Fruit fly (Drosophila melanogaster) whole organism, embryonic: ENCODE data around the gene CG12818.

Experiments used
- Abd-B ChIP-seq: fragments of 200-800 bp; sonication (Bioruptor generic); optimal IDR thresholded peaks from 2 replicates; lab custom pipeline; 2018; ENCODE audit warnings: missing biosample characterization, mild to moderate bottlenecking, missing genetic modification characterization, moderate library complexity
- Atf6 ChIP-seq: fragments of 200-800 bp; sonication (Bioruptor generic); IDR thresholded peaks from 2 replicates; pipeline ENCODE4 v1.3.6; 2022; ENCODE audit warnings: missing biosample characterization, missing genetic modification characterization
- B-H1 ChIP-seq: fragments of 200-800 bp; sonication (Bioruptor generic); IDR thresholded peaks from 3 replicates; pipeline ENCODE4 v1.3.6; 2022; ENCODE audit warnings: missing biosample characterization, missing genetic modification characterization
- CG10274 ChIP-seq: fragments of 200-800 bp; sonication (Bioruptor generic); optimal IDR thresholded peaks from 3 replicates; lab custom pipeline; 2017; ENCODE audit warnings: missing biosample characterization, mild to moderate bottlenecking, missing genetic modification characterization
- CG12236 ChIP-seq: fragments of 200-800 bp; sonication (Bioruptor generic); optimal IDR thresholded peaks from 2 replicates; lab custom pipeline; 2016; ENCODE audit warnings: missing biosample characterization, missing genetic modification characterization
- CG14050 ChIP-seq: fragments of 200-800 bp; sonication (Bioruptor generic); IDR thresholded peaks from 3 replicates; pipeline ENCODE4 v1.3.6; 2022; ENCODE audit warnings: missing biosample characterization, missing genetic modification characterization
- CG17359 ChIP-seq: fragments of 200-800 bp; sonication (Bioruptor generic); optimal IDR thresholded peaks from 3 replicates; lab custom pipeline; 2018; ENCODE audit warnings: missing biosample characterization, mild to moderate bottlenecking, missing genetic modification characterization, moderate library complexity
- CG17912 ChIP-seq: fragments of 200-800 bp; sonication (Bioruptor generic); optimal IDR thresholded peaks from 2 replicates; lab custom pipeline; 2018; ENCODE audit warnings: missing biosample characterization, mild to moderate bottlenecking, missing genetic modification characterization
- CG1792 ChIP-seq: fragments of 200-800 bp; sonication (Bioruptor generic); optimal IDR thresholded peaks from 2 replicates; lab custom pipeline; 2016; ENCODE audit warnings: missing biosample characterization, missing genetic modification characterization
- CG18476 ChIP-seq: fragments of 200-800 bp; sonication (Bioruptor generic); optimal IDR thresholded peaks from 2 replicates; lab custom pipeline; 2016; ENCODE audit warnings: missing biosample characterization, mild to moderate bottlenecking, missing genetic modification characterization
- CG30403 ChIP-seq: fragments of 200-800 bp; sonication (Bioruptor generic); optimal IDR thresholded peaks from 3 replicates; lab custom pipeline; 2016; ENCODE audit warnings: missing biosample characterization, missing genetic modification characterization
- CG30431 ChIP-seq: fragments of 200-800 bp; sonication (Bioruptor generic); optimal IDR thresholded peaks from 2 replicates; lab custom pipeline; 2017; ENCODE audit warnings: missing biosample characterization, missing genetic modification characterization
- CG3407 ChIP-seq: fragments of 200-800 bp; sonication (Bioruptor generic); optimal IDR thresholded peaks from 2 replicates; lab custom pipeline; 2018; ENCODE audit warnings: missing biosample characterization, mild to moderate bottlenecking, missing genetic modification characterization
- CG34376 ChIP-seq: fragments of 200-800 bp; sonication (Bioruptor generic); optimal IDR thresholded peaks from 2 replicates; lab custom pipeline; 2018; ENCODE audit warnings: missing biosample characterization, mild to moderate bottlenecking, missing genetic modification characterization
- CG3995 ChIP-seq: fragments of 200-800 bp; sonication (Bioruptor generic); optimal IDR thresholded peaks from 3 replicates; lab custom pipeline; 2016; ENCODE audit warnings: missing biosample characterization, missing genetic modification characterization
- CG6254 ChIP-seq: fragments of 200-800 bp; sonication (Bioruptor generic); optimal IDR thresholded peaks from 3 replicates; lab custom pipeline; 2017; ENCODE audit warnings: mild to moderate bottlenecking, missing biosample characterization, missing genetic modification reagents, missing genetic modification characterization
- CG7372 ChIP-seq: fragments of 200-800 bp; sonication (Bioruptor generic); IDR thresholded peaks from 2 replicates; pipeline ENCODE4 v1.3.6; 2022; ENCODE audit warnings: missing biosample characterization, missing genetic modification characterization
- CG7839 ChIP-seq: fragments of 200-800 bp; sonication (Bioruptor generic); optimal IDR thresholded peaks from 3 replicates; lab custom pipeline; 2018; ENCODE audit warnings: missing biosample characterization, mild to moderate bottlenecking, missing genetic modification characterization, moderate library complexity
- CG8089 ChIP-seq: fragments of 200-800 bp; sonication (Bioruptor generic); optimal IDR thresholded peaks from 3 replicates; lab custom pipeline; 2016; ENCODE audit warnings: missing biosample characterization, missing genetic modification characterization
- CG8944 ChIP-seq: fragments of 200-800 bp; sonication (Bioruptor generic); optimal IDR thresholded peaks from 3 replicates; lab custom pipeline; 2016; ENCODE audit warnings: missing biosample characterization, missing genetic modification characterization
- CG9817 ChIP-seq: fragments of 200-800 bp; sonication (Bioruptor generic); optimal IDR thresholded peaks from 2 replicates; lab custom pipeline; 2018; ENCODE audit warnings: missing biosample characterization, mild to moderate bottlenecking, missing genetic modification characterization, moderate library complexity
- Dip2 ChIP-seq: fragments of 200-800 bp; sonication (Bioruptor generic); IDR thresholded peaks from 2 replicates; pipeline ENCODE4 v1.3.6; 2022; ENCODE audit warnings: missing biosample characterization, missing genetic modification characterization
- Dip3 ChIP-seq: fragments of 200-800 bp; sonication (Bioruptor generic); optimal IDR thresholded peaks from 3 replicates; lab custom pipeline; 2016; ENCODE audit warnings: missing biosample characterization, missing genetic modification characterization
- Gsc ChIP-seq: fragments of 200-800 bp; sonication (Bioruptor generic); IDR thresholded peaks from 2 replicates; pipeline ENCODE4 v1.3.6; 2022; ENCODE audit warnings: missing biosample characterization, missing genetic modification characterization
- HmgD ChIP-seq: fragments of 200-800 bp; sonication (Bioruptor generic); optimal IDR thresholded peaks from 3 replicates; lab custom pipeline; 2016; ENCODE audit warnings: missing biosample characterization, missing genetic modification characterization
- Hmx ChIP-seq: fragments of 200-800 bp; sonication (Bioruptor generic); optimal IDR thresholded peaks from 2 replicates; lab custom pipeline; 2016; ENCODE audit warnings: missing biosample characterization, missing genetic modification characterization
- Mrtf ChIP-seq: fragments of 200-800 bp; sonication (Bioruptor generic); IDR thresholded peaks from 3 replicates; pipeline ENCODE4 v1.3.6; 2022; ENCODE audit warnings: missing biosample characterization, missing genetic modification characterization
- Ravus ChIP-seq: fragments of 200-800 bp; sonication (Bioruptor generic); IDR thresholded peaks from 2 replicates; pipeline ENCODE4 v1.3.6; 2022; ENCODE audit warnings: missing biosample characterization, missing genetic modification characterization
- Ssrp ChIP-seq: fragments of 200-800 bp; sonication (Bioruptor generic); optimal IDR thresholded peaks from 2 replicates; lab custom pipeline; 2018; ENCODE audit warnings: missing biosample characterization, mild to moderate bottlenecking, missing genetic modification characterization, moderate library complexity
- Xbp1 ChIP-seq: fragments of 200-800 bp; sonication (Bioruptor generic); optimal IDR thresholded peaks from 3 replicates; lab custom pipeline; 2016; ENCODE audit warnings: missing biosample characterization, mild to moderate bottlenecking, missing genetic modification characterization
- al ChIP-seq: fragments of 200-800 bp; sonication (Bioruptor generic); IDR thresholded peaks from 2 replicates; pipeline ENCODE4 v1.3.6; 2022; ENCODE audit warnings: missing biosample characterization, missing genetic modification characterization
- ara ChIP-seq: fragments of 200-800 bp; sonication (Bioruptor generic); IDR thresholded peaks from 2 replicates; pipeline ENCODE4 v1.3.6; 2022; ENCODE audit warnings: missing biosample characterization, missing genetic modification characterization
- az2 ChIP-seq: fragments of 200-800 bp; sonication (Bioruptor generic); optimal IDR thresholded peaks from 3 replicates; lab custom pipeline; 2016; ENCODE audit warnings: missing biosample characterization, missing genetic modification characterization
- br ChIP-seq: fragments of >200 bp; optimal IDR thresholded peaks from 2 replicates; lab custom pipeline; 2017
- cg ChIP-seq: fragments of 200-800 bp; sonication (Bioruptor generic); optimal IDR thresholded peaks from 3 replicates; lab custom pipeline; 2019; ENCODE audit warnings: missing biosample characterization, mild to moderate bottlenecking, missing genetic modification characterization, moderate library complexity
- croc ChIP-seq: fragments of 200-800 bp; sonication (Bioruptor generic); conservative IDR thresholded peaks from 3 replicates; pipeline ENCODE4 v1.3.6; 2022; ENCODE audit warnings: missing biosample characterization, missing genetic modification characterization
- fru ChIP-seq: fragments of >200 bp; optimal IDR thresholded peaks from 2 replicates; lab custom pipeline; 2017
- gfzf ChIP-seq: fragments of 200-800 bp; sonication (Bioruptor generic); optimal IDR thresholded peaks from 2 replicates; lab custom pipeline; 2016; ENCODE audit warnings: missing biosample characterization, mild to moderate bottlenecking, missing genetic modification characterization, moderate library complexity
- kay ChIP-seq: fragments of 200-800 bp; sonication (Bioruptor generic); optimal IDR thresholded peaks from 2 replicates; lab custom pipeline; 2016; ENCODE audit warnings: missing biosample characterization, missing genetic modification characterization
- lola ChIP-seq, 3 experiments: fragments of >200 bp in 2 of 3; fragments of 200-800 bp in 1 of 3; sonication (Bioruptor generic) in 1 of 3; optimal IDR thresholded peaks; 2 replicates each; lab custom pipeline; 2017 to 2019; ENCODE audit warnings: missing biosample characterization in 3 of 3, missing genetic modification characterization in 3 of 3, mild to moderate bottlenecking in 1 of 3, moderate library complexity in 1 of 3
- mam ChIP-seq: fragments of 200-800 bp; sonication (Bioruptor generic); optimal IDR thresholded peaks from 3 replicates; lab custom pipeline; 2016; ENCODE audit warnings: missing biosample characterization, missing genetic modification characterization
- nerfin-1 ChIP-seq: fragments of 200-800 bp; sonication (Bioruptor generic); optimal IDR thresholded peaks from 3 replicates; lab custom pipeline; 2019; ENCODE audit warnings: missing biosample characterization, mild to moderate bottlenecking, missing genetic modification characterization, moderate library complexity
- phol ChIP-seq: fragments of 200-800 bp; sonication (Bioruptor generic); optimal IDR thresholded peaks from 3 replicates; lab custom pipeline; 2018; ENCODE audit warnings: missing biosample characterization, mild to moderate bottlenecking, missing genetic modification characterization, moderate library complexity
- prd ChIP-seq, 3 experiments: fragments of >200 bp in 2 of 3; fragments of 200-800 bp in 1 of 3; sonication (Bioruptor generic) in 1 of 3; optimal IDR thresholded peaks in 2 of 3; IDR thresholded peaks in 1 of 3; 2 replicates in 2 of 3; 3 replicates in 1 of 3; pipeline versions ENCODE4 v1.3.6 to Lab custom; 2017 to 2022; ENCODE audit warnings: missing biosample characterization in 1 of 3, missing genetic modification characterization in 1 of 3
- psq ChIP-seq: fragments of 200-800 bp; sonication (Bioruptor generic); optimal IDR thresholded peaks from 2 replicates; lab custom pipeline; 2017; ENCODE audit warnings: missing biosample characterization, missing genetic modification characterization
- run ChIP-seq: fragments of 200-800 bp; sonication (Bioruptor generic); optimal IDR thresholded peaks from 3 replicates; lab custom pipeline; 2018; ENCODE audit warnings: missing biosample characterization, mild to moderate bottlenecking, missing genetic modification characterization
- sc ChIP-seq, 3 experiments: fragments of >200 bp in 2 of 3; fragments of 200-800 bp in 1 of 3; sonication (Bioruptor generic) in 1 of 3; optimal IDR thresholded peaks; 2 replicates in 2 of 3; 3 replicates in 1 of 3; lab custom pipeline; 2017; ENCODE audit warnings: mild to moderate bottlenecking in 1 of 3, missing biosample characterization in 1 of 3, missing genetic modification characterization in 1 of 3, missing genetic modification reagents in 1 of 3
- sd ChIP-seq: fragments of 200-800 bp; sonication (Bioruptor generic); optimal IDR thresholded peaks from 3 replicates; lab custom pipeline; 2018; ENCODE audit warnings: missing biosample characterization, mild to moderate bottlenecking, missing genetic modification characterization, moderate library complexity
- wor ChIP-seq: fragments of 200-800 bp; sonication (Bioruptor generic); IDR thresholded peaks from 2 replicates; pipeline ENCODE4 v1.3.6; 2022; ENCODE audit warnings: missing biosample characterization, missing genetic modification characterization

Gene CG12818

dm6 chr3R:10356563-10357363 lies 25.4 kb downstream of the CG12818 start (continued):
- TF ChIP-seq Hmx (peak; percentile 61), B-H1 (GFP tag; lab: Robert Waterston, UW) (no peak; the same call in 2 of the 3 replicates), al (no peak), Mrtf (GFP tag; lab: Robert Waterston, UW) (no peak), mam (GFP tag; lab: Kevin White, UChicago) (peak; percentile 65), CG17359 (tag; lab: Kevin White, UChicago) (peak; percentile 80), Xbp1 (peak; percentile 75), fru (no peak), CG7839 (tag; lab: Kevin White, UChicago) (peak; percentile 84), phol (tag; lab: Kevin White, UChicago) (peak; percentile 79), psq (GFP tag; lab: Kevin White, UChicago) (peak; percentile 0), wor (GFP tag; lab: Robert Waterston, UW) (no peak), CG8944 (GFP tag; lab: Kevin White, UChicago) (peak; percentile 64), ara (no peak), croc (peak; percentile 71), br (no peak), CG9817 (tag; lab: Kevin White, UChicago) (peak; percentile 62), CG3995 (GFP tag; lab: Kevin White, UChicago) (no peak), sc (optimal IDR thresholded peaks at IDR 0.05; lab: Kevin White, UChicago) (no peak), sc (GFP tag; optimal IDR thresholded peaks at IDR 0.05; lab: Kevin White, UChicago) (peak; percentile 82), Dip3 (GFP tag; lab: Kevin White, UChicago) (peak; percentile 55), CG30403 (GFP tag; lab: Kevin White, UChicago) (peak; percentile 88), CG34376 (GFP tag; lab: Kevin White, UChicago) (peak; percentile 32), CG3407 (GFP tag; lab: Kevin White, UChicago) (peak; percentile 76), Dip2 (GFP tag; lab: Robert Waterston, UW) (no peak), CG8089 (peak; percentile 83), Gsc (GFP tag; lab: Robert Waterston, UW) (no peak), Atf6 (GFP tag; lab: Robert Waterston, UW) (no peak), Abd-B (GFP tag; lab: Kevin White, UChicago) (peak; percentile 29), cg (no peak), Ravus (GFP tag; lab: Robert Waterston, UW) (no peak), CG7372 (GFP tag; lab: Robert Waterston, UW) (no peak), CG17912 (GFP tag; lab: Kevin White, UChicago) (no peak), nerfin-1 (tag; lab: Kevin White, UChicago) (no peak), gfzf (GFP tag; lab: Kevin White, UChicago) (no peak), Ssrp (tag; lab: Kevin White, UChicago) (peak; percentile 71), CG14050 (GFP tag; lab: Robert Waterston, UW) (no peak), CG18476 (GFP tag; lab: Kevin White, UChicago) (peak; percentile 74), kay (GFP tag; lab: Kevin White, UChicago) (peak; percentile 63), sd (tag; lab: Kevin White, UChicago) (peak; percentile 35), CG30431 (GFP tag; lab: Kevin White, UChicago) (peak; percentile 63), run (tag; lab: Kevin White, UChicago) (peak; percentile 67), CG6254 (GFP tag; lab: Kevin White, UChicago) (peak; percentile 74), prd (optimal IDR thresholded peaks at IDR 0.05; lab: Kevin White, UChicago) (no peak), prd (GFP tag; IDR thresholded peaks at IDR 0.05; lab: Robert Waterston, UW) (no peak), CG12236 (GFP tag; lab: Kevin White, UChicago) (peak; percentile 80), CG10274 (GFP tag; lab: Kevin White, UChicago) (peak; percentile 17), HmgD (GFP tag; lab: Kevin White, UChicago) (no peak), lola (GFP tag; optimal IDR thresholded peaks at IDR 0.05; lab: Kevin White, UChicago) (peak in 1 of 3 experiments; percentile 88), az2 (peak; percentile 77), CG1792 (GFP tag; lab: Kevin White, UChicago) (peak; percentile 58)
